Worm (Caenorhabditis elegans) whole organism, midembryonic: Measurements from ENCODE around the gene D1086.6.

Source experiments
- T22C8.4 ChIP-seq: fragments of 200-800 bp; sonication (Bioruptor generic); IDR thresholded peaks from 2 replicates; pipeline ENCODE4 v1.3.6; 2022; ENCODE audit warnings: missing genetic modification characterization, missing compliant biosample characterization
- cog-1 ChIP-seq: sonication (generic microtip); optimal IDR thresholded peaks from 2 replicates; lab custom pipeline; 2016; ENCODE audit warnings: missing genetic modification characterization, missing compliant biosample characterization
- flt-1 ChIP-seq: fragments of 200-800 bp; sonication (Bioruptor generic); IDR thresholded peaks from 2 replicates; pipeline ENCODE4 v1.3.6; 2022; ENCODE audit warnings: missing genetic modification characterization, missing compliant biosample characterization
- klf-2 ChIP-seq: fragments of 200-800 bp; sonication (Bioruptor generic); conservative IDR thresholded peaks from 2 replicates; pipeline ENCODE4 v1.3.6; 2022; ENCODE audit warnings: missing genetic modification reagents, missing genetic modification characterization, missing compliant biosample characterization
- med-1 ChIP-seq: sonication (generic microtip); optimal IDR thresholded peaks from 2 replicates; lab custom pipeline; 2017; ENCODE audit warnings: missing genetic modification characterization, mild to moderate bottlenecking, missing compliant biosample characterization, antibody characterized with exemption, missing genetic modification reagents; ENCODE audit not compliant: insufficient read depth
- ref-1 ChIP-seq: fragments of 200-800 bp; sonication (Bioruptor generic); conservative IDR thresholded peaks from 2 replicates; pipeline ENCODE4 v1.3.6; 2022; ENCODE audit warnings: missing genetic modification reagents, missing genetic modification characterization, missing compliant biosample characterization
- tab-1 ChIP-seq: fragments of 200-800 bp; sonication (Bioruptor generic); IDR thresholded peaks from 2 replicates; pipeline ENCODE4 v1.3.6; 2022; ENCODE audit warnings: missing genetic modification characterization, missing compliant biosample characterization
- ztf-23 ChIP-seq: fragments of 200-800 bp; sonication (Bioruptor generic); IDR thresholded peaks from 2 replicates; pipeline ENCODE4 v1.3.6; 2022; ENCODE audit warnings: missing genetic modification reagents, missing genetic modification characterization, missing compliant biosample characterization
- ztf-29 ChIP-seq: fragments of 200-800 bp; sonication (Bioruptor generic); IDR thresholded peaks from 2 replicates; pipeline ENCODE4 v1.3.6; 2022; ENCODE audit warnings: missing genetic modification reagents, missing genetic modification characterization, missing compliant biosample characterization

Gene D1086.6

ce11 chrV:14127834-14128233 is 48.2 kb downstream of the D1086.6 start:
- no peak for TF ChIP-seq cog-1 (tag; lab: Kevin White, UChicago)
- no peak for TF ChIP-seq klf-2
- TF ChIP-seq ref-1 (GFP tag; lab: Robert Waterston, UW), result no peak
- TF ChIP-seq tab-1, result no peak
- TF ChIP-seq ztf-23 (GFP tag; lab: Robert Waterston, UW), result no peak
- no peak for TF ChIP-seq med-1 (GFP tag; lab: Kevin White, UChicago)
- no peak for TF ChIP-seq ztf-29
- TF ChIP-seq T22C8.4 (GFP tag; lab: Robert Waterston, UW), result no peak
- no peak for TF ChIP-seq flt-1 (GFP tag; lab: Robert Waterston, UW)

- no peak for TF ChIP-seq T22C8.4 (GFP tag; lab: Robert Waterston, UW)
- TF ChIP-seq ref-1 (GFP tag; lab: Robert Waterston, UW), result no peak
- no peak for TF ChIP-seq cog-1 (tag; lab: Kevin White, UChicago)
- TF ChIP-seq tab-1, result no peak
- TF ChIP-seq flt-1 (GFP tag; lab: Robert Waterston, UW), result no peak
- no peak for TF ChIP-seq klf-2
- TF ChIP-seq ztf-29, result no peak
Observed at ce11 chrV:14128858-14129257, 49.3 kb downstream of the D1086.6 start.

- TF ChIP-seq tab-1 (no peak), T22C8.4 (GFP tag; lab: Robert Waterston, UW) (no peak), klf-2 (no peak), ztf-29 (no peak), ztf-23 (GFP tag; lab: Robert Waterston, UW) (no peak), ref-1 (GFP tag; lab: Robert Waterston, UW) (no peak), flt-1 (GFP tag; lab: Robert Waterston, UW) (no peak), cog-1 (tag; lab: Kevin White, UChicago) (no peak), med-1 (GFP tag; lab: Kevin White, UChicago) (no peak)
Observed at ce11 chrV:14130226-14130625, 50.6 kb downstream of the D1086.6 start.
